Fruit fly (Drosophila melanogaster): Measurements from ENCODE around the gene CG9547.

Gene CG9547

dm6 chr2L:6462259-6462658, 32.1 kb downstream of the CG9547 start (continued):
- no peak for TF ChIP-seq CG11085 (GFP tag; IDR thresholded peaks at IDR 0.05)
- TF ChIP-seq Lim3 (GFP tag; IDR thresholded peaks at IDR 0.05) = no peak
- no peak for TF ChIP-seq D (optimal IDR thresholded peaks at IDR 0.05)
- no peak for TF ChIP-seq D (GFP tag; optimal IDR thresholded peaks at IDR 0.05)
- TF ChIP-seq CG14014 (GFP tag; IDR thresholded peaks at IDR 0.05) = no peak
- no peak for TF ChIP-seq eve (GFP tag; optimal IDR thresholded peaks at IDR 0.05)
- no peak for TF ChIP-seq wdn (GFP tag; IDR thresholded peaks at IDR 0.05)
- no peak for TF ChIP-seq bigmax (GFP tag; optimal IDR thresholded peaks at IDR 0.05)
- no peak for TF ChIP-seq CG10959 (GFP tag; IDR thresholded peaks at IDR 0.05)
- no peak for TF ChIP-seq CG4730 (GFP tag; IDR thresholded peaks at IDR 0.05)
- TF ChIP-seq CG33557 (GFP tag; optimal IDR thresholded peaks at IDR 0.05) = no peak
- no peak for TF ChIP-seq fru (optimal IDR thresholded peaks at IDR 0.05)
- no peak for TF ChIP-seq psq (GFP tag; optimal IDR thresholded peaks at IDR 0.05)
- no peak for TF ChIP-seq Antp (GFP tag; optimal IDR thresholded peaks at IDR 0.05)

DNA sequence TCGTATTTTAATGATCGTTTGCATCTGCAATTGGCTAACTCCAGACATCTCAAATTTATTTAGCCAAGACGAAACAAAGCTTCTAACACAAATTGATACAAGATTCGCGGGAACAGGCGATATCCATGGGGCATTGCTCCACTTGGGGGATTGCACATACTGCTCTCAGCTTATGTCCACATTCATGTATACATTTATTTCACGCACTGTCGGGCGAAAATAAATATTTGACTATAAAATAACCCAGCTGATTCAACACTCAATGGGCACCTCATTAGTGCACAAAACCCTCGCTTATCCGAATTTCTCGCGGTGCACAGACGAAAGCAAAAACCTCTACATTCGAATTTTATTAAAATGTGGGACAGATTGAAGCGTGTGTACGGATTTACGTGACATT, 32.8 kb downstream of the CG9547 start:
- TF ChIP-seq ems (GFP tag; optimal IDR thresholded peaks at IDR 0.05) (no peak), pzg (GFP tag; optimal IDR thresholded peaks at IDR 0.05) (no peak), CG13894 (tag; optimal IDR thresholded peaks at IDR 0.05) (no peak), Hr51 (GFP tag; optimal IDR thresholded peaks at IDR 0.05) (no peak), tap (tag; optimal IDR thresholded peaks at IDR 0.05) (peak; percentile 15), Neu2 (GFP tag; optimal IDR thresholded peaks at IDR 0.05; ENCODE audit: borderline replicate concordance) (no peak), CG13775 (GFP tag; optimal IDR thresholded peaks at IDR 0.05) (no peak), C15 (GFP tag; IDR thresholded peaks at IDR 0.05) (no peak), CG3407 (GFP tag; optimal IDR thresholded peaks at IDR 0.05) (peak; percentile 31), D (optimal IDR thresholded peaks at IDR 0.05) (no peak), D (GFP tag; optimal IDR thresholded peaks at IDR 0.05) (peak; percentile 50), gce (GFP tag; IDR thresholded peaks at IDR 0.05) (no peak), CG3847 (GFP tag; IDR thresholded peaks at IDR 0.05) (no peak), CG3726 (GFP tag; IDR thresholded peaks at IDR 0.05) (no peak), CG6813 (GFP tag; optimal IDR thresholded peaks at IDR 0.05) (peak; percentile 70), ham (GFP tag; IDR thresholded peaks at IDR 0.05) (no peak), Vsx1 (GFP tag; optimal IDR thresholded peaks at IDR 0.05) (no peak), slou (GFP tag; optimal IDR thresholded peaks at IDR 0.05) (no peak), pum (GFP tag; optimal IDR thresholded peaks at IDR 0.05) (no peak), tio (GFP tag; optimal IDR thresholded peaks at IDR 0.05) (no peak), sob (GFP tag; IDR thresholded peaks at IDR 0.05) (0 out of 2 replicates have a peak, but pooled peaks have one; percentile 25), insv (GFP tag; optimal IDR thresholded peaks at IDR 0.05) (no peak), psq (GFP tag; optimal IDR thresholded peaks at IDR 0.05) (no peak), Rx (GFP tag; IDR thresholded peaks at IDR 0.05) (no peak), CG4820 (GFP tag; optimal IDR thresholded peaks at IDR 0.05) (no peak), CG15479 (GFP tag; optimal IDR thresholded peaks at IDR 0.05) (no peak), CG10321 (GFP tag; IDR thresholded peaks at IDR 0.05) (no peak), odd (GFP tag; optimal IDR thresholded peaks at IDR 0.05) (peak; percentile 59), CG4328 (GFP tag; optimal IDR thresholded peaks at IDR 0.05) (peak; percentile 25), danr (GFP tag; IDR thresholded peaks at IDR 0.05) (no peak), nom (GFP tag; optimal IDR thresholded peaks at IDR 0.05) (no peak), CG12769 (tag; optimal IDR thresholded peaks at IDR 0.05) (no peak), Drgx (GFP tag; IDR thresholded peaks at IDR 0.05) (no peak), Kr (GFP tag; optimal IDR thresholded peaks at IDR 0.05) (no peak), CG17186 (GFP tag; optimal IDR thresholded peaks at IDR 0.05) (no peak), zen2 (GFP tag; IDR thresholded peaks at IDR 0.05; ENCODE audit: partially characterized antibody) (no peak), Atf-2 (GFP tag; optimal IDR thresholded peaks at IDR 0.05) (no peak), dmrt11E (tag; optimal IDR thresholded peaks at IDR 0.05) (peak; percentile 1), dan (GFP tag; IDR thresholded peaks at IDR 0.05) (no peak), ATbp (GFP tag; optimal IDR thresholded peaks at IDR 0.05) (peak; percentile 77), emc (GFP tag; optimal IDR thresholded peaks at IDR 0.05) (no peak)

Measured in whole organism, embryonic.